Fruit fly (Drosophila melanogaster) whole organism, embryonic: ENCODE data around the gene Tom70.

Experiments
- Blimp-1 ChIP-seq: fragments of 200-800 bp; sonication (Bioruptor generic); optimal IDR thresholded peaks from 3 replicates; lab custom pipeline; 2018; ENCODE audit warnings: missing biosample characterization, missing genetic modification characterization, mild to moderate bottlenecking, moderate library complexity, missing genetic modification reagents
- CG10431 ChIP-seq: fragments of 200-800 bp; sonication (Bioruptor generic); optimal IDR thresholded peaks from 3 replicates; lab custom pipeline; 2018; ENCODE audit warnings: missing biosample characterization, mild to moderate bottlenecking, missing genetic modification characterization
- CG11093 ChIP-seq: fragments of 200-800 bp; sonication (Bioruptor generic); IDR thresholded peaks from 3 replicates; pipeline ENCODE4 v1.3.6; 2022; ENCODE audit warnings: missing biosample characterization, missing genetic modification characterization
- CG12236 ChIP-seq: fragments of 200-800 bp; sonication (Bioruptor generic); optimal IDR thresholded peaks from 2 replicates; lab custom pipeline; 2016; ENCODE audit warnings: missing biosample characterization, missing genetic modification characterization
- CG12659 ChIP-seq: fragments of 200-800 bp; sonication (Bioruptor generic); optimal IDR thresholded peaks from 3 replicates; lab custom pipeline; 2017; ENCODE audit warnings: mild to moderate bottlenecking, missing biosample characterization, missing genetic modification reagents, missing genetic modification characterization
- CG14710 ChIP-seq: fragments of 200-800 bp; sonication (Bioruptor generic); optimal IDR thresholded peaks from 3 replicates; lab custom pipeline; 2019; ENCODE audit warnings: missing biosample characterization, mild to moderate bottlenecking, missing genetic modification characterization, moderate library complexity
- CG15011 ChIP-seq: fragments of 200-800 bp; sonication (Bioruptor generic); optimal IDR thresholded peaks from 3 replicates; lab custom pipeline; 2018; ENCODE audit warnings: missing biosample characterization, mild to moderate bottlenecking, missing genetic modification characterization
- CG1602 ChIP-seq: fragments of 200-800 bp; sonication (Bioruptor generic); optimal IDR thresholded peaks from 3 replicates; lab custom pipeline; 2016; ENCODE audit warnings: missing biosample characterization, missing genetic modification characterization
- CG17385 ChIP-seq: fragments of 200-800 bp; sonication (Bioruptor generic); optimal IDR thresholded peaks from 3 replicates; lab custom pipeline; 2018; ENCODE audit warnings: missing biosample characterization, mild to moderate bottlenecking, missing genetic modification characterization
- CG2875 ChIP-seq: fragments of 200-800 bp; sonication (Bioruptor generic); optimal IDR thresholded peaks from 2 replicates; lab custom pipeline; 2017; ENCODE audit warnings: missing biosample characterization, mild to moderate bottlenecking, missing genetic modification characterization, missing genetic modification reagents
- CG33557 ChIP-seq: fragments of 200-800 bp; sonication (Bioruptor generic); optimal IDR thresholded peaks from 2 replicates; lab custom pipeline; 2019; ENCODE audit warnings: missing biosample characterization, mild to moderate bottlenecking, missing genetic modification characterization, moderate library complexity
- CG34376 ChIP-seq: fragments of 200-800 bp; sonication (Bioruptor generic); optimal IDR thresholded peaks from 2 replicates; lab custom pipeline; 2018; ENCODE audit warnings: missing biosample characterization, mild to moderate bottlenecking, missing genetic modification characterization
- CG3838 ChIP-seq: fragments of 200-800 bp; sonication (Bioruptor generic); optimal IDR thresholded peaks from 3 replicates; lab custom pipeline; 2016; ENCODE audit warnings: missing biosample characterization, missing genetic modification characterization
- CG43689 ChIP-seq: fragments of 200-800 bp; sonication (Bioruptor generic); IDR thresholded peaks from 2 replicates; pipeline ENCODE4 v1.3.6; 2022; ENCODE audit warnings: missing biosample characterization, missing genetic modification characterization
- CG4404 ChIP-seq: fragments of 200-800 bp; sonication (Bioruptor generic); IDR thresholded peaks from 2 replicates; pipeline ENCODE4 v1.3.6; 2022; ENCODE audit warnings: missing biosample characterization, missing genetic modification characterization
- CG7556 ChIP-seq: fragments of 200-800 bp; sonication (Bioruptor generic); optimal IDR thresholded peaks from 2 replicates; lab custom pipeline; 2017; ENCODE audit warnings: missing biosample characterization, mild to moderate bottlenecking, missing genetic modification characterization
- CG8388 ChIP-seq: fragments of 200-800 bp; sonication (Bioruptor generic); optimal IDR thresholded peaks from 2 replicates; lab custom pipeline; 2019; ENCODE audit warnings: missing biosample characterization, mild to moderate bottlenecking, missing genetic modification characterization, moderate library complexity
- CG9727 ChIP-seq: fragments of 200-800 bp; sonication (Bioruptor generic); optimal IDR thresholded peaks from 3 replicates; lab custom pipeline; 2017; ENCODE audit warnings: missing biosample characterization, mild to moderate bottlenecking, missing genetic modification characterization
- CG9932 ChIP-seq: fragments of 200-800 bp; sonication (Bioruptor generic); IDR thresholded peaks from 2 replicates; pipeline ENCODE4 v1.3.6; 2022; ENCODE audit warnings: missing biosample characterization, missing genetic modification characterization
- D ChIP-seq, 2 experiments: fragments of 200-800 bp in 1 of 2; fragments of >200 bp in 1 of 2; sonication (Bioruptor generic) in 1 of 2; optimal IDR thresholded peaks; 2 replicates in 1 of 2; 3 replicates in 1 of 2; lab custom pipeline; 2017; ENCODE audit warnings: mild to moderate bottlenecking in 1 of 2, missing biosample characterization in 1 of 2, missing genetic modification characterization in 1 of 2, missing genetic modification reagents in 1 of 2
- Drgx ChIP-seq: fragments of 200-800 bp; sonication (Bioruptor generic); IDR thresholded peaks from 2 replicates; pipeline ENCODE4 v1.3.6; 2022; ENCODE audit warnings: missing biosample characterization, missing genetic modification characterization
- Hey ChIP-seq: fragments of 200-800 bp; sonication (Bioruptor generic); optimal IDR thresholded peaks from 3 replicates; lab custom pipeline; 2018; ENCODE audit warnings: missing biosample characterization, mild to moderate bottlenecking, missing genetic modification characterization
- Hr51 ChIP-seq, 2 experiments: fragments of 200-800 bp; sonication (Bioruptor generic); optimal IDR thresholded peaks; 2 replicates in 1 of 2; 3 replicates in 1 of 2; lab custom pipeline; 2016 to 2018; ENCODE audit warnings: missing biosample characterization in 2 of 2, missing genetic modification characterization in 2 of 2, mild to moderate bottlenecking in 1 of 2, moderate library complexity in 1 of 2
- Lim3 ChIP-seq: fragments of 200-800 bp; sonication (Bioruptor generic); IDR thresholded peaks from 2 replicates; pipeline ENCODE4 v1.3.6; 2022; ENCODE audit warnings: missing biosample characterization, missing genetic modification characterization
- Mrtf ChIP-seq: fragments of 200-800 bp; sonication (Bioruptor generic); IDR thresholded peaks from 3 replicates; pipeline ENCODE4 v1.3.6; 2022; ENCODE audit warnings: missing biosample characterization, missing genetic modification characterization
- Nf-YB ChIP-seq: fragments of 200-800 bp; sonication (Bioruptor generic); optimal IDR thresholded peaks from 3 replicates; lab custom pipeline; 2019; ENCODE audit warnings: missing biosample characterization, mild to moderate bottlenecking, missing genetic modification characterization, moderate library complexity
- NfI ChIP-seq: fragments of 200-800 bp; sonication (Bioruptor generic); optimal IDR thresholded peaks from 3 replicates; lab custom pipeline; 2018; ENCODE audit warnings: missing biosample characterization, mild to moderate bottlenecking, missing genetic modification characterization, moderate library complexity
- Rfx ChIP-seq: fragments of 200-800 bp; sonication (Bioruptor generic); IDR thresholded peaks from 2 replicates; pipeline ENCODE4 v1.3.6; 2022; ENCODE audit warnings: missing biosample characterization, missing genetic modification characterization
- Sox100B ChIP-seq: fragments of 200-800 bp; sonication (Bioruptor generic); optimal IDR thresholded peaks from 3 replicates; lab custom pipeline; 2018; ENCODE audit warnings: missing biosample characterization, mild to moderate bottlenecking, missing genetic modification characterization
- Sox102F ChIP-seq: fragments of 200-800 bp; sonication (Bioruptor generic); optimal IDR thresholded peaks from 2 replicates; lab custom pipeline; 2018; ENCODE audit warnings: missing biosample characterization, mild to moderate bottlenecking, missing genetic modification characterization, moderate library complexity
- Ssrp ChIP-seq: fragments of 200-800 bp; sonication (Bioruptor generic); optimal IDR thresholded peaks from 2 replicates; lab custom pipeline; 2018; ENCODE audit warnings: missing biosample characterization, mild to moderate bottlenecking, missing genetic modification characterization, moderate library complexity
- Trl ChIP-seq, 3 experiments: fragments of >200 bp in 2 of 3; fragments of 200-800 bp in 1 of 3; sonication (Bioruptor generic) in 1 of 3; optimal IDR thresholded peaks; 2 replicates in 1 of 3; 3 replicates in 2 of 3; lab custom pipeline; 2016 to 2017; ENCODE audit warnings: missing biosample characterization in 1 of 3, missing genetic modification characterization in 1 of 3
- dimm ChIP-seq: fragments of 200-800 bp; sonication (Bioruptor generic); IDR thresholded peaks from 2 replicates; pipeline ENCODE4 v1.3.6; 2022; ENCODE audit warnings: missing biosample characterization, missing genetic modification characterization
- dmrt99B ChIP-seq: fragments of 200-800 bp; sonication (Bioruptor generic); optimal IDR thresholded peaks from 2 replicates; lab custom pipeline; 2018; ENCODE audit warnings: missing biosample characterization, mild to moderate bottlenecking, missing genetic modification characterization, moderate library complexity
- ewg ChIP-seq: fragments of 200-800 bp; sonication (Bioruptor generic); optimal IDR thresholded peaks from 3 replicates; lab custom pipeline; 2017; ENCODE audit warnings: mild to moderate bottlenecking, missing biosample characterization, missing genetic modification reagents, missing genetic modification characterization
- gfzf ChIP-seq: fragments of 200-800 bp; sonication (Bioruptor generic); optimal IDR thresholded peaks from 2 replicates; lab custom pipeline; 2016; ENCODE audit warnings: missing biosample characterization, mild to moderate bottlenecking, missing genetic modification characterization, moderate library complexity
- grau ChIP-seq: fragments of 200-800 bp; optimal IDR thresholded peaks from 3 replicates; lab custom pipeline; 2019; ENCODE audit warnings: missing biosample characterization, mild to moderate bottlenecking, missing genetic modification characterization, moderate library complexity
- gsb-n ChIP-seq: fragments of 200-800 bp; sonication (Bioruptor generic); optimal IDR thresholded peaks from 3 replicates; lab custom pipeline; 2018; ENCODE audit warnings: missing biosample characterization, mild to moderate bottlenecking, missing genetic modification characterization
- nmo ChIP-seq: fragments of 200-800 bp; sonication (Bioruptor generic); optimal IDR thresholded peaks from 2 replicates; lab custom pipeline; 2018; ENCODE audit warnings: missing biosample characterization, mild to moderate bottlenecking, missing genetic modification characterization, moderate library complexity
- phol ChIP-seq: fragments of 200-800 bp; sonication (Bioruptor generic); optimal IDR thresholded peaks from 3 replicates; lab custom pipeline; 2018; ENCODE audit warnings: missing biosample characterization, mild to moderate bottlenecking, missing genetic modification characterization, moderate library complexity
- sens ChIP-seq: fragments of 200-800 bp; sonication (Bioruptor generic); peaks from one replicate; lab custom pipeline; 2016; ENCODE audit warnings: missing biosample characterization, missing genetic modification characterization
- toy ChIP-seq: fragments of 200-800 bp; sonication (Bioruptor generic); IDR thresholded peaks from 2 replicates; pipeline ENCODE4 v1.3.6; 2022; ENCODE audit warnings: missing biosample characterization, missing genetic modification characterization
- trh ChIP-seq: fragments of 200-800 bp; sonication (Bioruptor generic); optimal IDR thresholded peaks from 2 replicates; lab custom pipeline; 2016; ENCODE audit warnings: missing biosample characterization, missing genetic modification characterization
- tx ChIP-seq: fragments of 200-800 bp; sonication (Bioruptor generic); optimal IDR thresholded peaks from 2 replicates; lab custom pipeline; 2016; ENCODE audit warnings: missing biosample characterization, missing genetic modification characterization
- unpg ChIP-seq: fragments of 200-800 bp; sonication (Bioruptor generic); optimal IDR thresholded peaks from 3 replicates; lab custom pipeline; 2018; ENCODE audit warnings: missing biosample characterization, mild to moderate bottlenecking, missing genetic modification characterization, moderate library complexity
- vvl ChIP-seq: fragments of 200-800 bp; sonication (Bioruptor generic); IDR thresholded peaks from 2 replicates; pipeline ENCODE4 v1.3.6; 2022; ENCODE audit warnings: missing biosample characterization, missing genetic modification characterization
- zen ChIP-seq: fragments of 200-800 bp; sonication (Bioruptor generic); optimal IDR thresholded peaks from 3 replicates; lab custom pipeline; 2018; ENCODE audit warnings: missing biosample characterization, mild to moderate bottlenecking, missing genetic modification characterization, moderate library complexity

Tom70 gene

DNA sequence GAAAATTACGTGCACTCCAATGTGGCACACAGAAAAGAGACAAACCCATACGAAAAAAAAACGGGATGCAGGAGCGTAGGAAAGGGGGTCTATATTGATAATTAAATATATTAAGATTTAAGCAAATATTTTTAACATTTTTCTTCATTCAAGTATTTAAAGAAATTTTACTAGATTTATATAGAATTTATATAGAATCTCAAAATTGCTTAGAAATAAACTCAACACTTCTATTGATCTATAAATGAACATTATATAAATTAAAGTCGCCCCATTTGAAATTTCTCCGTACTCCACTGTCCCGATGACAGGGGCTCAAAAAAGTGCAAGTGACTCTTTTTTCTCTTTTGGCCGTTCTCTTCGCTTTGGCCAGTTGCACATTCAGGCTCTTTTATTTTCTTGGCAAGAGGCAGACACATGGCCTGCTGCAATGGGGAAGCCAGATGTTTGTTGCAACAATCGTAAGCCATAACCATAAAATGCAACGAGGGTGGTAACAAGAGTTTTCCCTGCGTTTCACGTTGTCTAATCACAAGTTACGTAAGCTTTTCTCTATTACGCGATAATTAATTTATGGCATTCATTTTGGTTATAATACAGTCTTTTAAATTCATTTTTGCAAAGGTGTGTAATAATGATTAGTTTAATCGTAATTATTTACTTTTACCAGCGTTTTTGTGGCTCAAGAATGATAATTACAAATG, 27.5 kb upstream of the Tom70 start (continued):
- TF ChIP-seq zen (tag; lab: Kevin White, UChicago) (peak; percentile 5), CG3838 (GFP tag; lab: Kevin White, UChicago) (no peak), phol (tag; lab: Kevin White, UChicago) (peak; percentile 68), nmo (peak; percentile 69), Trl (optimal IDR thresholded peaks at IDR 0.05; lab: Kevin White, UChicago) (peak in 1 of 2 experiments; percentile 39), Trl (GFP tag; optimal IDR thresholded peaks at IDR 0.05; lab: Kevin White, UChicago) (no peak), CG17385 (GFP tag; lab: Kevin White, UChicago) (peak; percentile 9), gfzf (GFP tag; lab: Kevin White, UChicago) (no peak), CG43689 (GFP tag; lab: Robert Waterston, UW) (no peak), CG12236 (no peak), tx (GFP tag; lab: Kevin White, UChicago) (no peak), Sox100B (no peak), gsb-n (tag; lab: Kevin White, UChicago) (peak; percentile 72), Blimp-1 (GFP tag; lab: Kevin White, UChicago) (peak; percentile 90), Nf-YB (GFP tag; lab: Kevin White, UChicago) (peak; percentile 42), CG9932 (GFP tag; lab: Robert Waterston, UW) (no peak), CG1602 (GFP tag; lab: Kevin White, UChicago) (no peak), Hr51 (GFP tag; optimal IDR thresholded peaks at IDR 0.05; lab: Kevin White, UChicago) (no peak), sens (GFP tag; lab: Kevin White, UChicago) (peak; percentile 75), Drgx (GFP tag; lab: Robert Waterston, UW) (peak; percentile 94), trh (GFP tag; lab: Kevin White, UChicago) (no peak), CG15011 (GFP tag; lab: Kevin White, UChicago) (no peak), D (optimal IDR thresholded peaks at IDR 0.05; lab: Kevin White, UChicago) (no peak), D (GFP tag; optimal IDR thresholded peaks at IDR 0.05; lab: Kevin White, UChicago) (peak; percentile 46), Lim3 (no peak), CG12659 (GFP tag; lab: Kevin White, UChicago) (no peak), Rfx (GFP tag; lab: Robert Waterston, UW) (no peak), CG8388 (GFP tag; lab: Kevin White, UChicago) (peak; percentile 55), ewg (GFP tag; lab: Kevin White, UChicago) (peak; percentile 10), CG10431 (GFP tag; lab: Kevin White, UChicago) (no peak), dmrt99B (tag; lab: Kevin White, UChicago) (peak; percentile 67), NfI (GFP tag; lab: Kevin White, UChicago) (no peak), CG14710 (peak; percentile 71), CG7556 (peak; percentile 38), Ssrp (peak; percentile 49), CG11093 (GFP tag; lab: Robert Waterston, UW) (no peak), CG9727 (GFP tag; lab: Kevin White, UChicago) (peak; percentile 64), CG4404 (GFP tag; lab: Robert Waterston, UW) (0 out of 2 replicates have a peak, but pooled peaks have one; percentile 39), dimm (GFP tag; lab: Robert Waterston, UW) (no peak), Hey (tag; lab: Kevin White, UChicago) (no peak), CG33557 (GFP tag; lab: Kevin White, UChicago) (peak; percentile 78), Sox102F (GFP tag; lab: Kevin White, UChicago) (peak; percentile 57), CG34376 (no peak), unpg (peak; percentile 47), CG2875 (GFP tag; lab: Kevin White, UChicago) (peak; percentile 32), Mrtf (GFP tag; lab: Robert Waterston, UW) (no peak), vvl (GFP tag; lab: Robert Waterston, UW) (peak; percentile 62; the same call in 1 of the 2 replicates), grau (tag; lab: Kevin White, UChicago) (peak; percentile 45), toy (no peak)
